Worm (Caenorhabditis elegans): ENCODE data around the gene F35D2.3.

DNA sequence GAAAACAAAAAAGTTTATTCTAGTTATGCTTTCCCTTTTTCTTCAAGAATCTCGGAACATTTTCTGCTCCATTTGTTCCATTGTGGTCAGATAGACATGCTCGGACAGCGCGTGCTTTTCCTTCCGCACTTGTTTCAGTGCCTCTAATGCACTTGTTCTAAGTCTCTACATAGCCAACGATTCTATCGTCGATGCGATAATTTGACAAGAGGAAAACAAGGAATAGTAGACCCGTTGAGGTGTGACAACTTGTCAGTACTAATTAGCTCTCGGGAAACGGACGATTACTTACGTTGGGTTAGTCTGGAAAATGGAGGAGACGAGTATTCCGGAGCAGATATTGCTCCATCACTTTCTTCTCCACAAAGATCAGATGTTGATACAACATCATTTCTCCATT, 17.9 kb downstream of the F35D2.3 start:
- TF ChIP-seq elt-4 (tag; optimal IDR thresholded peaks at IDR 0.05) (no peak), ama-1 (optimal IDR thresholded peaks at IDR 0.05) (no peak), ceh-30 (tag; optimal IDR thresholded peaks at IDR 0.05) (no peak), sox-2 (GFP tag; IDR thresholded peaks at IDR 0.05) (no peak), madf-2 (tag; optimal IDR thresholded peaks at IDR 0.05) (no peak), eyg-1 (tag; optimal IDR thresholded peaks at IDR 0.05) (no peak), ets-4 (tag; optimal IDR thresholded peaks at IDR 0.05) (no peak), dve-1 (tag; optimal IDR thresholded peaks at IDR 0.05) (no peak), ceh-18 (tag; optimal IDR thresholded peaks at IDR 0.05) (no peak), unc-86 (tag; optimal IDR thresholded peaks at IDR 0.05) (no peak)

Measured in whole organism, late embryonic.